Fruit fly (Drosophila melanogaster) whole organism, embryonic: ENCODE results near the gene Nlg2.

Experiments used
- Antp ChIP-seq: fragments of 200-800 bp; sonication (Bioruptor generic); optimal IDR thresholded peaks from 3 replicates; lab custom pipeline; 2016; ENCODE audit warnings: missing biosample characterization, missing genetic modification characterization
- Atf6 ChIP-seq: fragments of 200-800 bp; sonication (Bioruptor generic); IDR thresholded peaks from 2 replicates; pipeline ENCODE4 v1.3.6; 2022; ENCODE audit warnings: missing biosample characterization, missing genetic modification characterization
- CG11085 ChIP-seq: fragments of 200-800 bp; sonication (Bioruptor generic); IDR thresholded peaks from 2 replicates; pipeline ENCODE4 v1.3.6; 2022; ENCODE audit warnings: missing biosample characterization, missing genetic modification characterization
- CG11456 ChIP-seq: fragments of 200-800 bp; sonication (Bioruptor generic); IDR thresholded peaks from 3 replicates; pipeline ENCODE4 v1.3.6; 2022; ENCODE audit warnings: missing biosample characterization, missing genetic modification characterization
- CG11696 ChIP-seq: fragments of 200-800 bp; sonication (Bioruptor generic); IDR thresholded peaks from 2 replicates; pipeline ENCODE4 v1.3.6; 2022; ENCODE audit warnings: missing biosample characterization, missing genetic modification characterization
- CG13287 ChIP-seq: fragments of 200-800 bp; sonication (Bioruptor generic); IDR thresholded peaks from 2 replicates; pipeline ENCODE4 v1.3.6; 2022; ENCODE audit warnings: missing biosample characterization, missing genetic modification characterization; ENCODE audit not compliant: partially characterized antibody
- CG13296 ChIP-seq: fragments of 200-800 bp; sonication (Bioruptor generic); optimal IDR thresholded peaks from 3 replicates; lab custom pipeline; 2018; ENCODE audit warnings: missing biosample characterization, mild to moderate bottlenecking, missing genetic modification characterization
- CG14050 ChIP-seq: fragments of 200-800 bp; sonication (Bioruptor generic); IDR thresholded peaks from 3 replicates; pipeline ENCODE4 v1.3.6; 2022; ENCODE audit warnings: missing biosample characterization, missing genetic modification characterization
- CG14441 ChIP-seq: fragments of 200-800 bp; sonication (Bioruptor generic); IDR thresholded peaks from 2 replicates; pipeline ENCODE4 v1.3.6; 2022; ENCODE audit warnings: missing biosample characterization, missing genetic modification characterization
- CG1603 ChIP-seq: fragments of 200-800 bp; sonication (Bioruptor generic); optimal IDR thresholded peaks from 2 replicates; lab custom pipeline; 2019; ENCODE audit warnings: missing biosample characterization, mild to moderate bottlenecking, missing genetic modification characterization, moderate library complexity
- CG17361 ChIP-seq: fragments of 200-800 bp; sonication (Bioruptor generic); IDR thresholded peaks from 3 replicates; pipeline ENCODE4 v1.3.6; 2022; ENCODE audit warnings: missing biosample characterization, missing genetic modification characterization
- CG17802 ChIP-seq: fragments of 200-800 bp; sonication (Bioruptor generic); optimal IDR thresholded peaks from 2 replicates; lab custom pipeline; 2018; ENCODE audit warnings: missing biosample characterization, mild to moderate bottlenecking, missing genetic modification characterization, moderate library complexity
- CG1792 ChIP-seq: fragments of 200-800 bp; sonication (Bioruptor generic); optimal IDR thresholded peaks from 2 replicates; lab custom pipeline; 2016; ENCODE audit warnings: missing biosample characterization, missing genetic modification characterization
- CG18764 ChIP-seq: fragments of 200-800 bp; sonication (Bioruptor generic); optimal IDR thresholded peaks from 3 replicates; lab custom pipeline; 2016; ENCODE audit warnings: missing biosample characterization, missing genetic modification characterization
- CG33213 ChIP-seq: fragments of 200-800 bp; sonication (Bioruptor generic); optimal IDR thresholded peaks from 3 replicates; lab custom pipeline; 2016; ENCODE audit warnings: missing biosample characterization, missing genetic modification characterization
- CG34376 ChIP-seq: fragments of 200-800 bp; sonication (Bioruptor generic); optimal IDR thresholded peaks from 2 replicates; lab custom pipeline; 2018; ENCODE audit warnings: missing biosample characterization, mild to moderate bottlenecking, missing genetic modification characterization
- CG4328 ChIP-seq: fragments of 200-800 bp; sonication (Bioruptor generic); optimal IDR thresholded peaks from 3 replicates; lab custom pipeline; 2017; ENCODE audit warnings: missing biosample characterization, missing genetic modification reagents, missing genetic modification characterization
- CG4360 ChIP-seq: fragments of 200-800 bp; sonication (Bioruptor generic); IDR thresholded peaks from 2 replicates; pipeline ENCODE4 v1.3.6; 2022; ENCODE audit warnings: missing biosample characterization, missing genetic modification characterization
- CG6683 ChIP-seq: fragments of 200-800 bp; sonication (Bioruptor generic); optimal IDR thresholded peaks from 2 replicates; lab custom pipeline; 2017; ENCODE audit warnings: missing biosample characterization, mild to moderate bottlenecking, missing genetic modification characterization, missing genetic modification reagents
- CG8359 ChIP-seq: fragments of 200-800 bp; sonication (Bioruptor generic); optimal IDR thresholded peaks from 2 replicates; lab custom pipeline; 2017; ENCODE audit warnings: missing biosample characterization, mild to moderate bottlenecking, missing genetic modification characterization, borderline replicate concordance
- Chrac-16 ChIP-seq: fragments of 200-800 bp; sonication (Bioruptor generic); optimal IDR thresholded peaks from 3 replicates; lab custom pipeline; 2016; ENCODE audit warnings: missing biosample characterization, missing genetic modification characterization
- Doc2 ChIP-seq: fragments of 200-800 bp; sonication (Bioruptor generic); IDR thresholded peaks from 2 replicates; pipeline ENCODE4 v1.3.6; 2022; ENCODE audit warnings: missing biosample characterization, missing genetic modification characterization
- Fer2 ChIP-seq: fragments of 200-800 bp; sonication (Bioruptor generic); optimal IDR thresholded peaks from 2 replicates; lab custom pipeline; 2018; ENCODE audit warnings: missing biosample characterization, mild to moderate bottlenecking, missing genetic modification characterization, moderate library complexity
- Gsc ChIP-seq: fragments of 200-800 bp; sonication (Bioruptor generic); IDR thresholded peaks from 2 replicates; pipeline ENCODE4 v1.3.6; 2022; ENCODE audit warnings: missing biosample characterization, missing genetic modification characterization
- HmgZ ChIP-seq: fragments of 200-800 bp; sonication (Bioruptor generic); optimal IDR thresholded peaks from 2 replicates; lab custom pipeline; 2018; ENCODE audit warnings: missing biosample characterization, mild to moderate bottlenecking, missing genetic modification characterization
- Nf-YA ChIP-seq: fragments of 200-800 bp; sonication (Bioruptor generic); IDR thresholded peaks from 2 replicates; pipeline ENCODE4 v1.3.6; 2022; ENCODE audit warnings: missing biosample characterization, missing genetic modification characterization
- Opbp ChIP-seq: fragments of 200-800 bp; sonication (Bioruptor generic); IDR thresholded peaks from 3 replicates; pipeline ENCODE4 v1.3.6; 2022; ENCODE audit warnings: missing biosample characterization, missing genetic modification characterization; ENCODE audit not compliant: partially characterized antibody
- PHDP ChIP-seq: fragments of 200-800 bp; sonication (Bioruptor generic); optimal IDR thresholded peaks from 3 replicates; lab custom pipeline; 2018; ENCODE audit warnings: missing biosample characterization, mild to moderate bottlenecking, missing genetic modification characterization, moderate library complexity
- Pdp1 ChIP-seq, 2 experiments: fragments of 200-800 bp; sonication (Bioruptor generic); optimal IDR thresholded peaks; 3 replicates each; lab custom pipeline; 2016; ENCODE audit warnings: missing biosample characterization in 2 of 2, missing genetic modification characterization in 2 of 2, mild to moderate bottlenecking in 1 of 2, moderate library complexity in 1 of 2
- Scr ChIP-seq: fragments of 200-800 bp; sonication (Bioruptor generic); IDR thresholded peaks from 2 replicates; pipeline ENCODE4 v1.3.6; 2022; ENCODE audit warnings: missing biosample characterization, missing genetic modification characterization; ENCODE audit not compliant: partially characterized antibody
- cad ChIP-seq: fragments of >200 bp; optimal IDR thresholded peaks from 2 replicates; lab custom pipeline; 2017; ENCODE audit warnings: missing biosample characterization, missing genetic modification characterization
- cg ChIP-seq: fragments of 200-800 bp; sonication (Bioruptor generic); optimal IDR thresholded peaks from 3 replicates; lab custom pipeline; 2019; ENCODE audit warnings: missing biosample characterization, mild to moderate bottlenecking, missing genetic modification characterization, moderate library complexity
- croc ChIP-seq: fragments of 200-800 bp; sonication (Bioruptor generic); conservative IDR thresholded peaks from 3 replicates; pipeline ENCODE4 v1.3.6; 2022; ENCODE audit warnings: missing biosample characterization, missing genetic modification characterization
- jumu ChIP-seq: fragments of 200-800 bp; sonication (Bioruptor generic); optimal IDR thresholded peaks from 3 replicates; lab custom pipeline; 2016; ENCODE audit warnings: missing biosample characterization, missing genetic modification characterization
- nerfin-2 ChIP-seq: fragments of 200-800 bp; sonication (Bioruptor generic); IDR thresholded peaks from 2 replicates; pipeline ENCODE4 v1.3.6; 2022; ENCODE audit warnings: missing biosample characterization, missing genetic modification characterization; ENCODE audit not compliant: partially characterized antibody
- onecut ChIP-seq: fragments of 200-800 bp; sonication (Bioruptor generic); IDR thresholded peaks from 2 replicates; pipeline ENCODE4 v1.3.6; 2022; ENCODE audit warnings: missing biosample characterization, missing genetic modification characterization
- pho ChIP-seq: fragments of 200-800 bp; sonication (Bioruptor generic); optimal IDR thresholded peaks from 2 replicates; lab custom pipeline; 2016; ENCODE audit warnings: missing biosample characterization, missing genetic modification characterization
- row ChIP-seq: fragments of 200-800 bp; sonication (Bioruptor generic); IDR thresholded peaks from 3 replicates; pipeline ENCODE4 v1.3.6; 2022; ENCODE audit warnings: missing biosample characterization, missing genetic modification characterization
- scrt ChIP-seq: fragments of 200-800 bp; sonication (Bioruptor generic); optimal IDR thresholded peaks from 2 replicates; lab custom pipeline; 2018; ENCODE audit warnings: missing biosample characterization, mild to moderate bottlenecking, missing genetic modification characterization, moderate library complexity
- sd ChIP-seq: fragments of 200-800 bp; sonication (Bioruptor generic); optimal IDR thresholded peaks from 3 replicates; lab custom pipeline; 2018; ENCODE audit warnings: missing biosample characterization, mild to moderate bottlenecking, missing genetic modification characterization, moderate library complexity
- sens-2 ChIP-seq: fragments of 200-800 bp; sonication (Bioruptor generic); IDR thresholded peaks from 2 replicates; pipeline ENCODE4 v1.3.6; 2022; ENCODE audit warnings: missing biosample characterization, missing genetic modification characterization
- sim ChIP-seq: fragments of 200-800 bp; sonication (Bioruptor generic); IDR thresholded peaks from 2 replicates; pipeline ENCODE4 v1.3.6; 2022; ENCODE audit warnings: missing biosample characterization, missing genetic modification characterization
- sob ChIP-seq: fragments of 200-800 bp; sonication (Bioruptor generic); IDR thresholded peaks from 2 replicates; pipeline ENCODE4 v1.3.6; 2022; ENCODE audit warnings: missing biosample characterization, missing genetic modification characterization
- tin ChIP-seq: fragments of 200-800 bp; sonication (Bioruptor generic); optimal IDR thresholded peaks from 3 replicates; lab custom pipeline; 2016; ENCODE audit warnings: missing biosample characterization, missing genetic modification characterization
- tll ChIP-seq, 2 experiments: fragments of 200-800 bp in 1 of 2; fragments of >200 bp in 1 of 2; sonication (Bioruptor generic) in 1 of 2; optimal IDR thresholded peaks; 2 replicates each; lab custom pipeline; 2017 to 2019; ENCODE audit warnings: missing biosample characterization in 2 of 2, missing genetic modification characterization in 2 of 2, mild to moderate bottlenecking in 1 of 2, moderate library complexity in 1 of 2
- trh ChIP-seq: fragments of 200-800 bp; sonication (Bioruptor generic); optimal IDR thresholded peaks from 2 replicates; lab custom pipeline; 2016; ENCODE audit warnings: missing biosample characterization, missing genetic modification characterization
- tup ChIP-seq: fragments of 200-800 bp; sonication (Bioruptor generic); optimal IDR thresholded peaks from 2 replicates; lab custom pipeline; 2016; ENCODE audit warnings: missing biosample characterization, mild to moderate bottlenecking, missing genetic modification characterization, moderate library complexity
- wor ChIP-seq: fragments of 200-800 bp; sonication (Bioruptor generic); IDR thresholded peaks from 2 replicates; pipeline ENCODE4 v1.3.6; 2022; ENCODE audit warnings: missing biosample characterization, missing genetic modification characterization
- zfh2 ChIP-seq: fragments of 200-800 bp; sonication (Bioruptor generic); optimal IDR thresholded peaks from 2 replicates; lab custom pipeline; 2016; ENCODE audit warnings: missing biosample characterization, missing genetic modification characterization

The Nlg2 gene

DNA sequence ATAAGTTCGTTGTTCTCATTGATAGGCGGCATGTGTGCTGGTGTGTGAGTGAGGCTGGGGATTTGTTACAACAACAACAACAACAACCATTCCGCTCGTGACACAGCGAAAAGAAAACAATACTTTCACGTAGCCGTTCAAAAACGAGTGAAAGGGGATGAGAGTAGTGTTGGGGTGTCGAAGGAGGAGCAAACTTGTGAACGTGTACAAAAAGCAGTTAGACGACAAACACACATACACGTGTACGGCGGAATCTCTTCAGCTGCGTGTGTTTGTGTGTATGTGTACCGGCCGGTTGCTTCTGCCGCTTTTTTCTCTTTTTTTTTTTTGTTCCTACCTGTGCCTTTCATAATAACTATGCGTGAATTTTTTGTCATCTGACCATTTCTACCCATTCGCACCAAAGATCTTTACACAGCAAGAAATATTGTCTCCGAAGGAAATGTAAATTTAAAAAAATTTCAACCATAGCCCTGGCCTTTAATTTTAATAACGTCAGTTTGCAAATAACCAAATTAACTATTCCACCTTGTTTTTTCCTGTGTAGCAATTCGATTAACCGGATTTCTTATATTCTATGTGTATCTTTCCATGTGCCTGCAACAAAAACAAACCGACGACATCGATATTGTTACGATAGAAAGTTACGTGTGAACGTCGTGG, 47.5 kb downstream of the Nlg2 start (continued):
- TF ChIP-seq CG1603 (tag; lab: Kevin White, UChicago) (peak; percentile 81), scrt (GFP tag; lab: Kevin White, UChicago) (no peak), CG1792 (peak; percentile 57), PHDP (tag; lab: Kevin White, UChicago) (peak; percentile 60), Atf6 (GFP tag; lab: Robert Waterston, UW) (peak; percentile 74), CG33213 (GFP tag; lab: Kevin White, UChicago) (peak; percentile 42), CG17361 (GFP tag; lab: Robert Waterston, UW) (0 out of 3 replicates have a peak, but pooled peaks have one; percentile 58), sens-2 (GFP tag; lab: Robert Waterston, UW) (no peak), CG11456 (no peak), tup (no peak), Antp (GFP tag; lab: Kevin White, UChicago) (peak; percentile 58), Scr (GFP tag; lab: Robert Waterston, UW) (no peak), CG13287 (GFP tag; lab: Robert Waterston, UW) (no peak), Opbp (no peak), sim (peak; percentile 70; the same call in 1 of the 2 replicates), cg (peak; percentile 90), nerfin-2 (GFP tag; lab: Robert Waterston, UW) (no peak), CG17802 (no peak), CG34376 (GFP tag; lab: Kevin White, UChicago) (no peak), zfh2 (GFP tag; lab: Kevin White, UChicago) (peak; percentile 61), Pdp1 (GFP tag; optimal IDR thresholded peaks at IDR 0.05; lab: Kevin White, UChicago) (peak in 1 of 2 experiments; percentile 64), CG14050 (GFP tag; lab: Robert Waterston, UW) (no peak), sd (no peak), Doc2 (GFP tag; lab: Robert Waterston, UW) (no peak), CG4360 (GFP tag; lab: Robert Waterston, UW) (peak; percentile 96), CG13296 (GFP tag; lab: Kevin White, UChicago) (peak; percentile 26), sob (GFP tag; lab: Robert Waterston, UW) (peak; percentile 74; the same call in 1 of the 2 replicates), CG11085 (GFP tag; lab: Robert Waterston, UW) (no peak), HmgZ (tag; lab: Kevin White, UChicago) (peak; percentile 9), Chrac-16 (GFP tag; lab: Kevin White, UChicago) (peak; percentile 62), tll (GFP tag; optimal IDR thresholded peaks at IDR 0.05; lab: Kevin White, UChicago) (no peak), CG6683 (no peak), croc (no peak), jumu (peak; percentile 58), pho (GFP tag; lab: Kevin White, UChicago) (peak; percentile 50), CG8359 (GFP tag; lab: Kevin White, UChicago) (no peak), Gsc (no peak), cad (GFP tag; lab: Kevin White, UChicago) (no peak), wor (GFP tag; lab: Robert Waterston, UW) (peak; percentile 47; the same call in 1 of the 2 replicates), CG11696 (GFP tag; lab: Robert Waterston, UW) (peak; percentile 59; the same call in 1 of the 2 replicates), Fer2 (peak; percentile 10), trh (GFP tag; lab: Kevin White, UChicago) (peak; percentile 27), onecut (GFP tag; lab: Robert Waterston, UW) (peak; percentile 70), row (GFP tag; lab: Robert Waterston, UW) (peak; percentile 75; the same call in 2 of the 3 replicates), tin (GFP tag; lab: Kevin White, UChicago) (peak; percentile 68), CG18764 (GFP tag; lab: Kevin White, UChicago) (peak; percentile 3), Nf-YA (GFP tag; lab: Robert Waterston, UW) (0 out of 2 replicates have a peak, but pooled peaks have one; percentile 29), CG14441 (GFP tag; lab: Robert Waterston, UW) (no peak), CG4328 (GFP tag; lab: Kevin White, UChicago) (no peak)
